Worm (Caenorhabditis elegans) whole organism, L4/young adult: ENCODE measurements around the gene T04A8.13.

ENCODE experiments used
- W03F9.2 ChIP-seq: fragments of 150-350 bp; optimal IDR thresholded peaks from 2 replicates; lab custom pipeline; 2014; ENCODE audit warnings: missing biosample characterization, missing genetic modification characterization
- him-1 ChIP-seq: sonication (generic microtip); optimal IDR thresholded peaks from 2 replicates; lab custom pipeline; 2016; ENCODE audit warnings: missing genotype, missing genetic modification reagents, missing genetic modification characterization, missing compliant biosample characterization

ce11 chrIII:4715088-4715487 is 8.3 kb downstream of the T04A8.13 start, which contains the start of gene him-18:
- TF ChIP-seq him-1 (tag; lab: Kevin White, UChicago) = no peak
- TF ChIP-seq W03F9.2 (tag; lab: Kevin White, UChicago) = no peak
